Fruit fly (Drosophila melanogaster): ENCODE results near the gene CG42724.

Gene CG42724

dm6 chr3R:6404174-6404573 lies 36.1 kb upstream of the CG42724 start (continued):
- TF ChIP-seq CG6276 (GFP tag; optimal IDR thresholded peaks at IDR 0.05) (peak; percentile 74), pdm3 (GFP tag; optimal IDR thresholded peaks at IDR 0.05) (peak; percentile 71), salr (GFP tag; optimal IDR thresholded peaks at IDR 0.05) (peak; percentile 16 to 77), fd59A (GFP tag; optimal IDR thresholded peaks at IDR 0.05) (no peak), CG6163 (GFP tag; IDR thresholded peaks at IDR 0.05) (peak; percentile 90), CG8319 (GFP tag; optimal IDR thresholded peaks at IDR 0.05) (peak; percentile 55), CG7368 (GFP tag; optimal IDR thresholded peaks at IDR 0.05) (peak; percentile 52), CG34406 (GFP tag; optimal IDR thresholded peaks at IDR 0.05) (peak; percentile 70), Blimp-1 (GFP tag; optimal IDR thresholded peaks at IDR 0.05) (no peak), CG8119 (GFP tag; IDR thresholded peaks at IDR 0.05) (peak; percentile 88; the same call in 2 of the 3 replicates), CG10669 (GFP tag; optimal IDR thresholded peaks at IDR 0.05) (peak; percentile 64), Hr38 (GFP tag; optimal IDR thresholded peaks at IDR 0.05) (no peak), CG8632 (GFP tag; optimal IDR thresholded peaks at IDR 0.05) (peak; percentile 73), CG3919 (GFP tag; optimal IDR thresholded peaks at IDR 0.05) (peak; percentile 79), svp (GFP tag) (peak; percentile 84), Hr4 (GFP tag; optimal IDR thresholded peaks at IDR 0.05) (peak; percentile 83), Lpt (GFP tag; optimal IDR thresholded peaks at IDR 0.05) (peak; percentile 72), Gug (GFP tag; IDR thresholded peaks at IDR 0.05) (peak; percentile 83), CG11902 (GFP tag; optimal IDR thresholded peaks at IDR 0.05) (peak; percentile 46), CG9139 (GFP tag; optimal IDR thresholded peaks at IDR 0.05) (no peak), CG32006 (GFP tag; optimal IDR thresholded peaks at IDR 0.05) (peak; percentile 82), fkh (GFP tag; optimal IDR thresholded peaks at IDR 0.05) (peak; percentile 40), vri (GFP tag; optimal IDR thresholded peaks at IDR 0.05) (no peak), fd85E (GFP tag; optimal IDR thresholded peaks at IDR 0.05) (no peak), Ets21C (GFP tag; optimal IDR thresholded peaks at IDR 0.05) (peak; percentile 59), CG6808 (GFP tag; optimal IDR thresholded peaks at IDR 0.05) (peak; percentile 46), CG15336 (GFP tag; IDR thresholded peaks at IDR 0.05) (peak; percentile 91), net (GFP tag; optimal IDR thresholded peaks at IDR 0.05) (peak; percentile 69), Smox (GFP tag; optimal IDR thresholded peaks at IDR 0.05) (peak; percentile 64), ss (GFP tag; optimal IDR thresholded peaks at IDR 0.05) (peak; percentile 15)

DNA sequence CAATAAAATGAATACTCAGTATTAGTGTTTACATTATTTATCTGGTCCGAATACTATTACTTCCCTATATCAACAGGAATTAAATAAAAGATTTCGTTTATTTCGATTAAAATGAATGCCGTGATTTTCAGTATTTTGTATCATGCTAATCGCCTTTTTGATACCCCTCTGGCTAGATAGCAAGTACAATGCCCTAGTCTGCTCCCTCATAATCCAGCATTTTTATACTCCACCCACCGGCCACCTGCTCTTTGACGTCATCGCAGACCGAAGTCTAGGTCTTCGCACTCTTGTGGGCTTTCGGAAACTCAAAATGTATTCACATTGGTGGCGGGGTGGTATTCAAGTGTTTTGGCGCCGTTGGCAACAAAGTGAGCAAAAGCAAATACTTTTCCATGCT lies 35.6 kb upstream of the CG42724 start:
- TF ChIP-seq topi (GFP tag; optimal IDR thresholded peaks at IDR 0.05) (no peak), CG11762 (GFP tag; optimal IDR thresholded peaks at IDR 0.05; ENCODE audit: insufficient read depth) (no peak), vri (GFP tag; optimal IDR thresholded peaks at IDR 0.05) (peak; percentile 61)

- TF ChIP-seq eg (GFP tag; IDR thresholded peaks at IDR 0.05), result 0 out of 3 replicates have a peak, but pooled peaks have one; percentile 28
- no peak for TF ChIP-seq Eip75B (GFP tag; optimal IDR thresholded peaks at IDR 0.05)
- TF ChIP-seq CG8119 (GFP tag; IDR thresholded peaks at IDR 0.05), result 0 out of 3 replicates have a peak, but pooled peaks have one; percentile 18
- TF ChIP-seq svp (GFP tag), result peak; percentile 95
- TF ChIP-seq Sox15 (GFP tag; optimal IDR thresholded peaks at IDR 0.05), result no peak
- TF ChIP-seq ss (GFP tag; optimal IDR thresholded peaks at IDR 0.05), result peak; percentile 33 to 52
- TF ChIP-seq CG9139 (GFP tag; optimal IDR thresholded peaks at IDR 0.05), result peak; percentile 15
- peak; percentile 44 for TF ChIP-seq CG6854 (GFP tag; optimal IDR thresholded peaks at IDR 0.05)
- TF ChIP-seq spab (GFP tag; optimal IDR thresholded peaks at IDR 0.05), result peak; percentile 15
- TF ChIP-seq Hr4 (GFP tag; optimal IDR thresholded peaks at IDR 0.05), result no peak
- TF ChIP-seq Eip78C (GFP tag), result peak; percentile 29
- peak; percentile 6 for TF ChIP-seq CG1621 (tag; optimal IDR thresholded peaks at IDR 0.05)
- no peak for TF ChIP-seq CG7368 (GFP tag; optimal IDR thresholded peaks at IDR 0.05)
- no peak for TF ChIP-seq CG8319 (GFP tag; optimal IDR thresholded peaks at IDR 0.05)
- TF ChIP-seq Sox102F (GFP tag; optimal IDR thresholded peaks at IDR 0.05), result peak; percentile 0
- peak; percentile 28 for TF ChIP-seq fkh (GFP tag; optimal IDR thresholded peaks at IDR 0.05)
- TF ChIP-seq CG6808 (GFP tag; optimal IDR thresholded peaks at IDR 0.05), result peak; percentile 10
- no peak for TF ChIP-seq lz (GFP tag; optimal IDR thresholded peaks at IDR 0.05)
- peak; percentile 46; the same call in 1 of the 3 replicates for TF ChIP-seq CG6163 (GFP tag; IDR thresholded peaks at IDR 0.05)
- no peak for TF ChIP-seq Ets96B (tag; optimal IDR thresholded peaks at IDR 0.05)
- TF ChIP-seq dsx (GFP tag; optimal IDR thresholded peaks at IDR 0.05; ENCODE audit: poor library complexity, severe bottlenecking), result peak; percentile 21
- no peak; the same call in 1 of the 2 replicates for TF ChIP-seq CG15336 (GFP tag; IDR thresholded peaks at IDR 0.05)
Measured at dm6 chr3R:6402522-6403171, 34.6 kb upstream of the CG42724 start.
